Fruit fly (Drosophila melanogaster): ENCODE results near the gene CG1578.
A peak's percentile ranks its signal among the peaks of the same experiment; 100 is the strongest.

Gene CG1578

dm6 chrX:11846049-11846718, 29.8 kb upstream of the CG1578 start, which contains the start of gene CG15740 (continued):
- TF ChIP-seq CG17186 (GFP tag; optimal IDR thresholded peaks at IDR 0.05) (no peak), CG2202 (tag; optimal IDR thresholded peaks at IDR 0.05) (no peak), sim (GFP tag; IDR thresholded peaks at IDR 0.05) (no peak), Antp (GFP tag; optimal IDR thresholded peaks at IDR 0.05) (peak; percentile 40), CG6683 (GFP tag; optimal IDR thresholded peaks at IDR 0.05) (no peak), oc (tag; optimal IDR thresholded peaks at IDR 0.05) (no peak), tna (GFP tag; IDR thresholded peaks at IDR 0.05; ENCODE audit: partially characterized antibody) (no peak), mirr (GFP tag; optimal IDR thresholded peaks at IDR 0.05) (no peak), abd-A (tag; optimal IDR thresholded peaks at IDR 0.05) (no peak), yki (optimal IDR thresholded peaks at IDR 0.05) (no peak), Bteb2 (GFP tag; optimal IDR thresholded peaks at IDR 0.05) (no peak), CG8388 (GFP tag; optimal IDR thresholded peaks at IDR 0.05) (no peak), CG8359 (GFP tag; optimal IDR thresholded peaks at IDR 0.05; ENCODE audit: borderline replicate concordance) (no peak), MTF-1 (GFP tag; optimal IDR thresholded peaks at IDR 0.05; ENCODE audit: borderline replicate concordance) (no peak), lab (GFP tag; optimal IDR thresholded peaks at IDR 0.05) (peak; percentile 12), luna (GFP tag; optimal IDR thresholded peaks at IDR 0.05) (no peak), NK7.1 (GFP tag; optimal IDR thresholded peaks at IDR 0.05) (no peak), CG12299 (tag; optimal IDR thresholded peaks at IDR 0.05) (no peak), sr (GFP tag; IDR thresholded peaks at IDR 0.05) (no peak), D19B (GFP tag; optimal IDR thresholded peaks at IDR 0.05) (no peak), exex (tag; optimal IDR thresholded peaks at IDR 0.05) (no peak), CG11560 (tag; IDR thresholded peaks at IDR 0.05) (no peak), Ravus (GFP tag; IDR thresholded peaks at IDR 0.05) (no peak; the same call in 1 of the 2 replicates), CG6272 (GFP tag; IDR thresholded peaks at IDR 0.05) (no peak), CG3163 (GFP tag; optimal IDR thresholded peaks at IDR 0.05) (no peak), B-H1 (GFP tag; IDR thresholded peaks at IDR 0.05) (no peak; the same call in 2 of the 3 replicates), CkIIα-i1 (GFP tag; IDR thresholded peaks at IDR 0.05) (no peak), zfh2 (GFP tag; optimal IDR thresholded peaks at IDR 0.05) (no peak), GATAe (GFP tag; conservative IDR thresholded peaks at IDR 0.05) (no peak), CG4282 (GFP tag; optimal IDR thresholded peaks at IDR 0.05) (no peak), pb (GFP tag; optimal IDR thresholded peaks at IDR 0.05) (no peak), Lim3 (GFP tag; IDR thresholded peaks at IDR 0.05) (0 out of 2 replicates have a peak, but pooled peaks have one; percentile 10), CG13624 (GFP tag; optimal IDR thresholded peaks at IDR 0.05) (peak; percentile 26), CG5953 (GFP tag; IDR thresholded peaks at IDR 0.05) (peak; percentile 33; the same call in 1 of the 2 replicates), CG3281 (GFP tag; optimal IDR thresholded peaks at IDR 0.05) (no peak), CG6654 (GFP tag; optimal IDR thresholded peaks at IDR 0.05) (no peak), Dref (GFP tag; IDR thresholded peaks at IDR 0.05) (no peak), jumu (GFP tag; optimal IDR thresholded peaks at IDR 0.05) (peak; percentile 25), MESR4 (GFP tag; optimal IDR thresholded peaks at IDR 0.05) (no peak), CG12236 (GFP tag; optimal IDR thresholded peaks at IDR 0.05) (no peak), grau (tag; optimal IDR thresholded peaks at IDR 0.05) (peak; percentile 1), chinmo (GFP tag; IDR thresholded peaks at IDR 0.05; ENCODE audit: partially characterized antibody) (no peak), Tbp (GFP tag; optimal IDR thresholded peaks at IDR 0.05) (no peak), Eip74EF (GFP tag; optimal IDR thresholded peaks at IDR 0.05) (peak in 1 of 2 experiments; percentile 3), CG14014 (GFP tag; IDR thresholded peaks at IDR 0.05) (peak; percentile 25; the same call in 1 of the 2 replicates), CG3726 (GFP tag; IDR thresholded peaks at IDR 0.05) (no peak), CG2120 (GFP tag; optimal IDR thresholded peaks at IDR 0.05) (peak; percentile 30), CG16779 (GFP tag; IDR thresholded peaks at IDR 0.05) (no peak), CG6854 (GFP tag; optimal IDR thresholded peaks at IDR 0.05) (no peak), pan (optimal IDR thresholded peaks at IDR 0.05) (no peak), pan (GFP tag; optimal IDR thresholded peaks at IDR 0.05 in 1 of 2, IDR thresholded peaks at IDR 0.05 in 1 of 2) (peak in 1 of 2 experiments; percentile 55)

Measured in whole organism, embryonic.